Worm (Caenorhabditis elegans) whole organism, mixed stage, embryonic: ENCODE data around the gene lbp-1.

Experiments
- blmp-1 ChIP-seq: fragments of 150-350 bp; optimal IDR thresholded peaks from 2 replicates; lab custom pipeline; 2014; ENCODE audit warnings: missing biosample characterization, missing genetic modification characterization
- ceh-43 ChIP-seq: fragments of 200-800 bp; sonication (Bioruptor generic); optimal IDR thresholded peaks from 2 replicates; lab custom pipeline; 2018; ENCODE audit warnings: mild to moderate bottlenecking, missing genetic modification characterization, moderate library complexity, missing compliant biosample characterization
- ces-1 ChIP-seq: fragments of 150-350 bp; optimal IDR thresholded peaks from 2 replicates; lab custom pipeline; 2014; ENCODE audit warnings: missing biosample characterization, missing genetic modification reagents, missing genetic modification characterization
- elt-3 ChIP-seq: fragments of 150-350 bp; optimal IDR thresholded peaks from 2 replicates; lab custom pipeline; 2014; ENCODE audit warnings: missing biosample characterization, missing genetic modification characterization
- lin-13 ChIP-seq: fragments of 150-350 bp; optimal IDR thresholded peaks from 2 replicates; lab custom pipeline; 2014; ENCODE audit warnings: missing biosample characterization, missing genetic modification characterization
- mep-1 ChIP-seq: fragments of 150-350 bp; optimal IDR thresholded peaks from 2 replicates; lab custom pipeline; 2017; ENCODE audit warnings: missing biosample characterization, missing genetic modification reagents, missing genetic modification characterization, inconsistent platforms
- nhr-76 ChIP-seq: sonication (generic microtip); optimal IDR thresholded peaks from 2 replicates; lab custom pipeline; 2017; ENCODE audit warnings: missing biosample characterization, missing genetic modification characterization
- pha-4 ChIP-seq: fragments of 150-350 bp; optimal IDR thresholded peaks from 2 replicates; lab custom pipeline; 2018; ENCODE audit warnings: missing biosample characterization, missing genetic modification reagents, missing genetic modification characterization
- snpc-4 ChIP-seq: fragments of 150-350 bp; optimal IDR thresholded peaks from 2 replicates; lab custom pipeline; 2014; ENCODE audit warnings: missing biosample characterization, missing genetic modification characterization
- sptf-1 ChIP-seq: sonication (generic microtip); optimal IDR thresholded peaks from 2 replicates; lab custom pipeline; 2017; ENCODE audit warnings: mild to moderate bottlenecking, missing genetic modification characterization, moderate library complexity, missing compliant biosample characterization
- unc-39 ChIP-seq: fragments of 150-350 bp; optimal IDR thresholded peaks from 2 replicates; lab custom pipeline; 2014; ENCODE audit warnings: missing biosample characterization, missing genetic modification characterization
- unc-62 ChIP-seq: fragments of 150-350 bp; optimal IDR thresholded peaks from 2 replicates; lab custom pipeline; 2014; ENCODE audit warnings: missing biosample characterization, missing genetic modification reagents, missing genetic modification characterization
- ztf-11 ChIP-seq: fragments of 150-350 bp; optimal IDR thresholded peaks from 2 replicates; lab custom pipeline; 2014; ENCODE audit warnings: missing biosample characterization, missing genetic modification characterization

ce11 chrX:3235358-3235816 is 23.6 kb upstream of the lbp-1 start, which contains the start of gene F28B4.3:
- no peak for TF ChIP-seq unc-39
- TF ChIP-seq unc-62 (GFP tag; lab: Kevin White, UChicago), result no peak
- TF ChIP-seq snpc-4 (tag; lab: Kevin White, UChicago), result no peak
- TF ChIP-seq sptf-1, result no peak
- TF ChIP-seq mep-1 (tag; lab: Kevin White, UChicago), result no peak
- TF ChIP-seq ces-1 (GFP tag; lab: Kevin White, UChicago), result no peak
- no peak for TF ChIP-seq ztf-11 (tag; lab: Kevin White, UChicago)
- no peak for TF ChIP-seq elt-3 (tag; lab: Kevin White, UChicago)
- no peak for TF ChIP-seq ceh-43 (GFP tag; lab: Kevin White, UChicago)
- TF ChIP-seq blmp-1, result no peak
- TF ChIP-seq pha-4 (tag; lab: Kevin White, UChicago), result no peak
- no peak for TF ChIP-seq lin-13
- TF ChIP-seq nhr-76 (tag; lab: Kevin White, UChicago), result no peak
